Worm (Caenorhabditis elegans) whole organism, early embryonic: ENCODE data around the gene tbc-8.

ENCODE experiments used
- B0310.2 ChIP-seq: sonication (generic microtip); optimal IDR thresholded peaks from 2 replicates; lab custom pipeline; 2016; ENCODE audit warnings: mild to moderate bottlenecking, missing genetic modification characterization, missing compliant biosample characterization
- F13C5.2 ChIP-seq: sonication (generic microtip); optimal IDR thresholded peaks from 2 replicates; lab custom pipeline; 2017; ENCODE audit warnings: mild to moderate bottlenecking, missing genetic modification characterization, inconsistent platforms, missing compliant biosample characterization
- aly-1 ChIP-seq: sonication (generic microtip); optimal IDR thresholded peaks from 2 replicates; lab custom pipeline; 2016; ENCODE audit warnings: missing genetic modification characterization, missing compliant biosample characterization
- ama-1 ChIP-seq: fragments of 150-350 bp; optimal IDR thresholded peaks from 2 replicates; lab custom pipeline; 2014
- ceh-13 ChIP-seq: fragments of 200-800 bp; sonication (Bioruptor generic); optimal IDR thresholded peaks from 2 replicates; lab custom pipeline; 2018; ENCODE audit warnings: mild to moderate bottlenecking, missing genetic modification characterization, missing compliant biosample characterization
- ceh-36 ChIP-seq: sonication (generic microtip); optimal IDR thresholded peaks from 2 replicates; lab custom pipeline; 2016; ENCODE audit warnings: missing genetic modification characterization, inconsistent platforms, missing compliant biosample characterization
- ets-7 ChIP-seq: sonication (generic microtip); optimal IDR thresholded peaks from 2 replicates; lab custom pipeline; 2016; ENCODE audit warnings: missing genotype, missing genetic modification characterization, missing compliant biosample characterization
- flt-1 ChIP-seq: fragments of 200-800 bp; sonication (Bioruptor generic); IDR thresholded peaks from 2 replicates; pipeline ENCODE4 v1.3.6; 2022; ENCODE audit warnings: missing genetic modification characterization, missing compliant biosample characterization
- hmbx-1 ChIP-seq: sonication (generic microtip); optimal IDR thresholded peaks from 2 replicates; lab custom pipeline; 2016; ENCODE audit warnings: mild to moderate bottlenecking, missing genetic modification characterization, missing compliant biosample characterization
- hmg-4 ChIP-seq: fragments of 200-800 bp; sonication (Bioruptor generic); optimal IDR thresholded peaks from 2 replicates; lab custom pipeline; 2018; ENCODE audit warnings: mild to moderate bottlenecking, missing genetic modification characterization, missing compliant biosample characterization
- hnd-1 ChIP-seq: sonication (generic microtip); optimal IDR thresholded peaks from 2 replicates; lab custom pipeline; 2016; ENCODE audit warnings: missing genetic modification characterization, missing compliant biosample characterization
- pes-1 ChIP-seq: fragments of 200-800 bp; sonication (Bioruptor generic); IDR thresholded peaks from 2 replicates; pipeline ENCODE4 v1.3.6; 2022; ENCODE audit warnings: missing genetic modification reagents, missing genetic modification characterization, missing compliant biosample characterization
- scrt-1 ChIP-seq: fragments of 200-800 bp; sonication (Bioruptor generic); IDR thresholded peaks from 2 replicates; pipeline ENCODE4 v1.3.6; 2022; ENCODE audit warnings: missing genetic modification characterization, missing compliant biosample characterization
- sea-1 ChIP-seq: fragments of 200-800 bp; sonication (Bioruptor generic); conservative IDR thresholded peaks from 2 replicates; pipeline ENCODE4 v1.3.6; 2022; ENCODE audit warnings: missing genetic modification characterization, missing compliant biosample characterization
- tbx-11 ChIP-seq: fragments of 200-800 bp; sonication (Bioruptor generic); IDR thresholded peaks from 2 replicates; pipeline ENCODE4 v1.3.6; 2022; ENCODE audit warnings: missing genetic modification characterization, missing compliant biosample characterization
- tbx-37 ChIP-seq: fragments of 200-800 bp; sonication (Bioruptor generic); conservative IDR thresholded peaks from 2 replicates; pipeline ENCODE4 v1.3.6; 2022; ENCODE audit warnings: missing genetic modification reagents, missing genetic modification characterization, missing compliant biosample characterization
- tra-4 ChIP-seq: sonication (generic microtip); optimal IDR thresholded peaks from 2 replicates; lab custom pipeline; 2017; ENCODE audit warnings: missing genetic modification characterization, missing compliant biosample characterization

Gene tbc-8

ce11 chrIII:10330372-10331062 lies 34.2 kb upstream of the tbc-8 start, which contains the start of gene nex-2:
Gene nex-2 (minus strand): TSS chrIII:10330422.
- TF ChIP-seq B0310.2 (tag; lab: Kevin White, UChicago) = no peak
- TF ChIP-seq ceh-36 (tag; lab: Kevin White, UChicago) = no peak
- no peak for TF ChIP-seq ama-1 (lab: Kevin White, UChicago)
- no peak for TF ChIP-seq ets-7 (tag; lab: Kevin White, UChicago)
- TF ChIP-seq F13C5.2 (tag; lab: Kevin White, UChicago) = no peak
- TF ChIP-seq aly-1 (tag; lab: Kevin White, UChicago) = no peak
- no peak for TF ChIP-seq ceh-13
- no peak for TF ChIP-seq hmg-4 (GFP tag; lab: Kevin White, UChicago)
- TF ChIP-seq hmbx-1 = no peak
- no peak for TF ChIP-seq scrt-1 (GFP tag; lab: Robert Waterston, UW)
- TF ChIP-seq hnd-1 (tag; lab: Kevin White, UChicago) = no peak
- TF ChIP-seq pes-1 (GFP tag; lab: Robert Waterston, UW) = no peak
- no peak for TF ChIP-seq sea-1 (GFP tag; lab: Robert Waterston, UW)
- TF ChIP-seq tra-4 (tag; lab: Kevin White, UChicago) = no peak

DNA sequence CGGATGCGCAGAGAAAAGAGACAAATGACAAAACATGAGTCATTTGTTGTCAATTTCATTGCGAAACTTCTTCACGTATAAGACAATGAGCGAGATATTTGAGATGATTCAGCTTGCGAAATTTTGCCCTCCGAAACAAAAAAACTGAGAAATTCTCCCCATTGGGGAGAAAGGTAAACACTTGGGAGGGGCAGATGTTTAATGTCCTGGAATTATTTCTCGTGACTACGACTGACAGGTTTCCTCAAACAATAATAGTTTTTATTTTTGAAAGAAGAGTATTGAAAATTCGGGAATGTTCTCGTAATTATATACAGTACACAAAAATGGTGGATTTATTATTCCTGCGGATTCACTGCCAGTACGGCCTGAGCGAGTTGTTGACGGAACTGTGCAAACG lies 33.5 kb upstream of the tbc-8 start:
- TF ChIP-seq scrt-1 (GFP tag; lab: Robert Waterston, UW) (no peak), ceh-13 (no peak), hmg-4 (GFP tag; lab: Kevin White, UChicago) (no peak), aly-1 (tag; lab: Kevin White, UChicago) (no peak), ets-7 (tag; lab: Kevin White, UChicago) (no peak), pes-1 (GFP tag; lab: Robert Waterston, UW) (no peak), tra-4 (tag; lab: Kevin White, UChicago) (no peak), sea-1 (GFP tag; lab: Robert Waterston, UW) (no peak), ceh-36 (tag; lab: Kevin White, UChicago) (no peak), B0310.2 (tag; lab: Kevin White, UChicago) (no peak), tbx-11 (GFP tag; lab: Robert Waterston, UW) (no peak), flt-1 (GFP tag; lab: Robert Waterston, UW) (no peak), hmbx-1 (no peak), hnd-1 (tag; lab: Kevin White, UChicago) (no peak), F13C5.2 (tag; lab: Kevin White, UChicago) (no peak)

DNA sequence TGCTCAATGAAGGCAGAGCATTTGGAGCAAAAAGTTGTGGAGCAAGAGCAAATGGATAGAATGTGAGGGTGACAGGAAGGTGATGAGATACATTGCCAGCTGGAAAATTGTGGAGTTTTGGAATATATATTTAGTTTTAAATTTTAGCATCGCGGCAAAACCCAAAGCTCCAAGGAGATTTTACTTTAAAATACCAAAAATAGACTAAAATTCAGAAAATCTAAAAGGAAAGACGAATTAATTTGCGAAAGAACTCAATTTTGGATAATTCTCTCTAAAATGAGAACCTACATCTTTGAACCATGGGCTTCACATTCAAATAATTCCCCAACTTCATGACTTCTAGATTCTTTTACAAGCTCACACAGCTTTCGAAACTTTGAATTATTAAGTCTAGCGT lies 32.2 kb upstream of the tbc-8 start, which contains the start of gene T07C4.12:
TSS of gene T07C4.12 (minus strand) at position 101 of the 400 bp plus-strand sequence.
- TF ChIP-seq hnd-1 (tag; lab: Kevin White, UChicago) = no peak
- no peak for TF ChIP-seq hmbx-1

ce11 chrIII:10333961-10334542 lies 30.7 kb upstream of the tbc-8 start, which contains the start of the genes jmjd-4 and mev-1:
Gene jmjd-4 (minus strand): TSS chrIII:10334018.
Gene mev-1 (plus strand): TSS chrIII:10334277.
- no peak for TF ChIP-seq ets-7 (tag; lab: Kevin White, UChicago)
- TF ChIP-seq F13C5.2 (tag; lab: Kevin White, UChicago) = peak; percentile 73
- peak; percentile 51; the same call in 1 of the 2 replicates for TF ChIP-seq flt-1 (GFP tag; lab: Robert Waterston, UW)
- peak; percentile 23 for TF ChIP-seq ceh-36 (tag; lab: Kevin White, UChicago)
- TF ChIP-seq hmbx-1 = no peak
- no peak for TF ChIP-seq tbx-37
- 0 out of 2 replicates have a peak, but pooled peaks have one; percentile 40 for TF ChIP-seq tbx-11 (GFP tag; lab: Robert Waterston, UW)
- TF ChIP-seq B0310.2 (tag; lab: Kevin White, UChicago) = no peak
- no peak for TF ChIP-seq tra-4 (tag; lab: Kevin White, UChicago)
- no peak for TF ChIP-seq pes-1 (GFP tag; lab: Robert Waterston, UW)
- no peak for TF ChIP-seq sea-1 (GFP tag; lab: Robert Waterston, UW)
- TF ChIP-seq hnd-1 (tag; lab: Kevin White, UChicago) = no peak
- TF ChIP-seq ama-1 (lab: Kevin White, UChicago) = no peak
- TF ChIP-seq scrt-1 (GFP tag; lab: Robert Waterston, UW) = no peak
- no peak for TF ChIP-seq ceh-13
- TF ChIP-seq hmg-4 (GFP tag; lab: Kevin White, UChicago) = no peak
- no peak for TF ChIP-seq aly-1 (tag; lab: Kevin White, UChicago)

- TF ChIP-seq F13C5.2 (tag; lab: Kevin White, UChicago) = no peak
- TF ChIP-seq aly-1 (tag; lab: Kevin White, UChicago) = no peak
- TF ChIP-seq scrt-1 (GFP tag; lab: Robert Waterston, UW) = no peak
- TF ChIP-seq flt-1 (GFP tag; lab: Robert Waterston, UW) = no peak
- no peak for TF ChIP-seq ets-7 (tag; lab: Kevin White, UChicago)
- TF ChIP-seq B0310.2 (tag; lab: Kevin White, UChicago) = no peak
- no peak for TF ChIP-seq sea-1 (GFP tag; lab: Robert Waterston, UW)
- no peak for TF ChIP-seq ceh-36 (tag; lab: Kevin White, UChicago)
- TF ChIP-seq tra-4 (tag; lab: Kevin White, UChicago) = no peak
- no peak for TF ChIP-seq tbx-37
- TF ChIP-seq ama-1 (lab: Kevin White, UChicago) = no peak
Observed at ce11 chrIII:10335086-10335485, 29.7 kb upstream of the tbc-8 start, which contains the start of gene ced-9. Gene ced-9 (plus strand): TSS chrIII:10335172.

DNA sequence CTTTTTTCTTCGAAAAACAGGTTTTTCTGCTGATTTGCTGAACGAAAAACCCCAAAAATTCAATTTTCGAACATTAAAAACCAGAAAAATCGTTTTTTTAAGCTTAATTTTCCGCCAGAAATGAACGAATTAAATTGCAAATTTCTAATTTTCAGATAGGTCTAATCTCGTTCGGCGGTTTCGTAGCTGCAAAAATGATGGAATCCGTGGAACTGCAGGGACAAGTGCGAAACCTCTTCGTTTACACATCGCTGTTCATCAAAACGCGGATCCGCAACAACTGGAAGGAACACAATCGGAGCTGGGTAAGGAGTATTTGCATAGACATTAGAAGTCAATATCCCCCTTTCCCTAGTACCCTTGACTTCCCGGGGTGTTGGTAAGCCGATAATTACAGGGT lies 28.6 kb upstream of the tbc-8 start:
- TF ChIP-seq ama-1 (lab: Kevin White, UChicago) (no peak), ceh-36 (tag; lab: Kevin White, UChicago) (no peak), hnd-1 (tag; lab: Kevin White, UChicago) (no peak), ceh-13 (no peak), sea-1 (GFP tag; lab: Robert Waterston, UW) (no peak), tra-4 (tag; lab: Kevin White, UChicago) (no peak), hmbx-1 (no peak), aly-1 (tag; lab: Kevin White, UChicago) (no peak), tbx-37 (no peak), flt-1 (GFP tag; lab: Robert Waterston, UW) (no peak), scrt-1 (GFP tag; lab: Robert Waterston, UW) (no peak), tbx-11 (GFP tag; lab: Robert Waterston, UW) (no peak), F13C5.2 (tag; lab: Kevin White, UChicago) (no peak), ets-7 (tag; lab: Kevin White, UChicago) (no peak), hmg-4 (GFP tag; lab: Kevin White, UChicago) (no peak), B0310.2 (tag; lab: Kevin White, UChicago) (no peak), pes-1 (GFP tag; lab: Robert Waterston, UW) (no peak)
